Fruit fly (Drosophila melanogaster): ENCODE results near the gene Antp.

- no peak for TF ChIP-seq CG8159 (tag; optimal IDR thresholded peaks at IDR 0.05)
- TF ChIP-seq CG10348 (GFP tag; IDR thresholded peaks at IDR 0.05) = no peak
- no peak for TF ChIP-seq CG4496 (GFP tag; IDR thresholded peaks at IDR 0.05)
Observed at dm6 chr3R:6958320-6958840, 40.6 kb downstream of the Antp start, which contains the start of gene CG46458.

Data from whole organism, pupa.